Worm (Caenorhabditis elegans): ENCODE data around the gene T19C4.1.

The T19C4.1 gene

DNA sequence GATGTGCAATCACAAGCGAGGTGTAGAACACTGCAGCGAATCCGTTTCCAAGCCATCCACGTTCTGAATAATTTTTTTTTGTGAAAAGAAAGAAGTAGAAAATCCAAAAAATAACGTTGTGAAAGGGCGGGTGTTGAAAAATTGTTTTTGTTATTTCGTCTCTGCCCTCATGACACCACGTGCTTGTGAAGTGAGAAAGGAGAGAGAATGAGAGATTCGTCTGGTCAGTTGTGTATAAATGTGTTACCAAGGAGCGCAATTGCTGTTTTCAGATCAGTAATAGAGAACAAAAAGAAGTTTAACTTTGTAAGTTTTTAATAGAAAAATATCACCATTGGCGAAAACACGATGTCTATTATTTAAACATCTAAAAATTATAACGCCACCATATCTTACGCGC is 28.3 kb upstream of the T19C4.1 start (continued):
- TF ChIP-seq fkh-8 (tag; optimal IDR thresholded peaks at IDR 0.05): peak; percentile 31
- TF ChIP-seq ceh-63 (GFP tag; optimal IDR thresholded peaks at IDR 0.05): no peak
- peak; percentile 23; the same call in 1 of the 2 replicates for TF ChIP-seq nhr-19 (GFP tag; conservative IDR thresholded peaks at IDR 0.05)
- no peak for TF ChIP-seq nhr-76 (tag; optimal IDR thresholded peaks at IDR 0.05)
- peak; percentile 58 for TF ChIP-seq C16A3.4 (tag; optimal IDR thresholded peaks at IDR 0.05)
- no peak for TF ChIP-seq ceh-88 (GFP tag; IDR thresholded peaks at IDR 0.05)
- TF ChIP-seq dpl-1 (GFP tag; optimal IDR thresholded peaks at IDR 0.05): peak in 2 of 3 experiments; percentile 30 to 63
- peak; percentile 67 for TF ChIP-seq nhr-71 (tag; optimal IDR thresholded peaks at IDR 0.05)
- TF ChIP-seq unc-130 (tag; optimal IDR thresholded peaks at IDR 0.05): peak; percentile 48
- peak; percentile 4 for TF ChIP-seq lin-15B (tag; optimal IDR thresholded peaks at IDR 0.05)
- TF ChIP-seq snu-23 (GFP tag; optimal IDR thresholded peaks at IDR 0.05): peak; percentile 74

ce11 chrV:11122466-11122865 is 27.0 kb upstream of the T19C4.1 start, which contains the start of gene mboa-2:
mboa-2 (minus strand) TSS chrV:11122493.
- TF ChIP-seq nhr-71 (tag; optimal IDR thresholded peaks at IDR 0.05): peak; percentile 56
- no peak for TF ChIP-seq efl-3 (GFP tag; optimal IDR thresholded peaks at IDR 0.05)
- TF ChIP-seq sptf-1 (tag; optimal IDR thresholded peaks at IDR 0.05): no peak
- no peak for TF ChIP-seq mef-2 (tag; optimal IDR thresholded peaks at IDR 0.05)
- no peak for TF ChIP-seq tbx-2 (tag; optimal IDR thresholded peaks at IDR 0.05)
- TF ChIP-seq mdl-1 (tag; optimal IDR thresholded peaks at IDR 0.05): no peak
- TF ChIP-seq dsc-1 (tag; optimal IDR thresholded peaks at IDR 0.05): no peak
- TF ChIP-seq C34B4.2 (tag; optimal IDR thresholded peaks at IDR 0.05): no peak
- no peak for TF ChIP-seq lin-13 (GFP tag; optimal IDR thresholded peaks at IDR 0.05)
- TF ChIP-seq lir-3 (tag; optimal IDR thresholded peaks at IDR 0.05; ENCODE audit: poor library complexity): peak; percentile 3
- TF ChIP-seq blmp-1 (tag; optimal IDR thresholded peaks at IDR 0.05): no peak
- TF ChIP-seq fkh-10 (GFP tag; optimal IDR thresholded peaks at IDR 0.05): no peak
- no peak for TF ChIP-seq fkh-4 (tag; optimal IDR thresholded peaks at IDR 0.05; ENCODE audit: borderline replicate concordance)
- no peak for TF ChIP-seq unc-30 (tag; optimal IDR thresholded peaks at IDR 0.05)
- TF ChIP-seq snu-23 (GFP tag; optimal IDR thresholded peaks at IDR 0.05): peak; percentile 16
- TF ChIP-seq skn-1 (tag; optimal IDR thresholded peaks at IDR 0.05): no peak
- TF ChIP-seq irx-1 (tag; optimal IDR thresholded peaks at IDR 0.05): no peak
- TF ChIP-seq pax-3 (tag; optimal IDR thresholded peaks at IDR 0.05): no peak
- TF ChIP-seq jun-1 (tag; optimal IDR thresholded peaks at IDR 0.05): no peak
- no peak for TF ChIP-seq nhr-28 (tag; optimal IDR thresholded peaks at IDR 0.05)
- TF ChIP-seq lin-39 (tag; optimal IDR thresholded peaks at IDR 0.05): no peak
- no peak for TF ChIP-seq ceh-8 (GFP tag; optimal IDR thresholded peaks at IDR 0.05)
- TF ChIP-seq aly-2 (tag; optimal IDR thresholded peaks at IDR 0.05): peak; percentile 45
- no peak for TF ChIP-seq aha-1 (tag; optimal IDR thresholded peaks at IDR 0.05)
- peak; percentile 64 for TF ChIP-seq nhr-90 (tag; optimal IDR thresholded peaks at IDR 0.05; ENCODE audit: poor library complexity)
- TF ChIP-seq ceh-88 (GFP tag; IDR thresholded peaks at IDR 0.05): peak; percentile 21; the same call in 1 of the 2 replicates
- TF ChIP-seq ama-1 (optimal IDR thresholded peaks at IDR 0.05): peak; percentile 57
- no peak for TF ChIP-seq elt-3 (tag; optimal IDR thresholded peaks at IDR 0.05)
- TF ChIP-seq mep-1 (tag; optimal IDR thresholded peaks at IDR 0.05): no peak
- TF ChIP-seq hpl-2 (GFP tag; optimal IDR thresholded peaks at IDR 0.05): no peak
- TF ChIP-seq hlh-17 (GFP tag; optimal IDR thresholded peaks at IDR 0.05; ENCODE audit: borderline replicate concordance): no peak
- peak; percentile 16 for TF ChIP-seq nhr-47 (tag; optimal IDR thresholded peaks at IDR 0.05)
- peak in 1 of 2 experiments; percentile 13 for TF ChIP-seq lin-35 (GFP tag; optimal IDR thresholded peaks at IDR 0.05)
- TF ChIP-seq rnt-1 (tag; optimal IDR thresholded peaks at IDR 0.05): peak; percentile 7
- no peak for TF ChIP-seq sox-4 (tag; optimal IDR thresholded peaks at IDR 0.05)
- no peak for TF ChIP-seq mab-9 (GFP tag; IDR thresholded peaks at IDR 0.05)
- no peak for TF ChIP-seq xbp-1 (tag; optimal IDR thresholded peaks at IDR 0.05)
- TF ChIP-seq efl-1 (optimal IDR thresholded peaks at IDR 0.05): no peak
- TF ChIP-seq efl-1 (GFP tag; optimal IDR thresholded peaks at IDR 0.05 in 1 of 2): peak in 1 of 2 experiments; percentile 64
- no peak for TF ChIP-seq vab-15 (tag; optimal IDR thresholded peaks at IDR 0.05)
- TF ChIP-seq lsy-2 (tag; optimal IDR thresholded peaks at IDR 0.05): peak; percentile 29 to 38
- TF ChIP-seq fkh-8 (tag; optimal IDR thresholded peaks at IDR 0.05): no peak
- no peak for TF ChIP-seq sup-37 (GFP tag; optimal IDR thresholded peaks at IDR 0.05)
- TF ChIP-seq unc-62 (GFP tag; optimal IDR thresholded peaks at IDR 0.05): no peak
- TF ChIP-seq hlh-4 (tag; optimal IDR thresholded peaks at IDR 0.05): no peak

All from whole organism, L1 larva.